Fruit fly (Drosophila melanogaster) whole organism, prepupa: Measurements from ENCODE around the gene Ir94d.

Experiments used
- CG11294 ChIP-seq: fragments of 200-800 bp; sonication (Bioruptor generic); IDR thresholded peaks from 2 replicates; pipeline ENCODE4 v1.3.6; 2022; ENCODE audit warnings: missing biosample characterization, missing genetic modification characterization
- Hr39 ChIP-seq: fragments of 200-800 bp; sonication (Bioruptor generic); optimal IDR thresholded peaks from 2 replicates; lab custom pipeline; 2016; ENCODE audit warnings: missing biosample characterization, missing genetic modification characterization
- Hr4 ChIP-seq: fragments of 200-800 bp; sonication (Bioruptor generic); optimal IDR thresholded peaks from 3 replicates; lab custom pipeline; 2016; ENCODE audit warnings: missing biosample characterization, missing genetic modification characterization
- Lpt ChIP-seq: fragments of 200-800 bp; sonication (Bioruptor generic); optimal IDR thresholded peaks from 3 replicates; lab custom pipeline; 2016; ENCODE audit warnings: missing biosample characterization, missing genetic modification characterization
- OdsH ChIP-seq: fragments of 200-800 bp; sonication (Bioruptor generic); optimal IDR thresholded peaks from 3 replicates; lab custom pipeline; 2016; ENCODE audit warnings: missing biosample characterization, missing genetic modification characterization
- fd59A ChIP-seq: fragments of 200-800 bp; sonication (Bioruptor generic); optimal IDR thresholded peaks from 2 replicates; lab custom pipeline; 2017; ENCODE audit warnings: missing biosample characterization, mild to moderate bottlenecking, missing genetic modification characterization, missing genetic modification reagents

dm6 chr3R:23373403-23373802 is 29.2 kb upstream of the Ir94d start, which contains the start of gene CG42828:
- TF ChIP-seq Hr39 (GFP tag; lab: Kevin White, UChicago) (no peak), OdsH (GFP tag; lab: Kevin White, UChicago) (no peak), CG11294 (no peak), Hr4 (GFP tag; lab: Kevin White, UChicago) (no peak), Lpt (no peak), fd59A (GFP tag; lab: Kevin White, UChicago) (no peak)
